Fruit fly (Drosophila melanogaster): ENCODE data around the gene Creld.

dm6 chr2L:153142-153541 lies 51.0 kb downstream of the Creld start, which contains the start of gene CG42399:
- TF ChIP-seq CTCF (optimal IDR thresholded peaks at IDR 0.05) (no peak), CG8478 (optimal IDR thresholded peaks at IDR 0.05) (no peak)
